Worm (Caenorhabditis elegans) whole organism, L4 larva: ENCODE results near the gene C24D10.49.
A peak's percentile ranks its signal among the peaks of the same experiment; 100 is the strongest.

Experiments
- F37D6.2 ChIP-seq: sonication (generic microtip); optimal IDR thresholded peaks from 2 replicates; lab custom pipeline; 2016; ENCODE audit warnings: mild to moderate bottlenecking, missing genetic modification characterization, missing compliant biosample characterization
- F44E2.7 ChIP-seq: fragments of 200-800 bp; sonication (Bioruptor generic); IDR thresholded peaks from 2 replicates; pipeline ENCODE4 v2.1.2; 2022; ENCODE audit warnings: missing genetic modification characterization, missing compliant biosample characterization
- R02D3.7 ChIP-seq: fragments of 150-350 bp; sonication (generic microtip); optimal IDR thresholded peaks from 3 replicates; lab custom pipeline; 2014; ENCODE audit warnings: missing biosample characterization, missing genetic modification characterization
- T20F7.1 ChIP-seq: fragments of 200-800 bp; sonication (Bioruptor generic); optimal IDR thresholded peaks from 2 replicates; lab custom pipeline; 2018; ENCODE audit warnings: mild to moderate bottlenecking, missing genetic modification characterization, missing compliant biosample characterization
- T26A8.4 ChIP-seq: fragments of 200-800 bp; sonication (Bioruptor generic); IDR thresholded peaks from 2 replicates; pipeline ENCODE4 v1.3.6; 2022; ENCODE audit warnings: missing genetic modification characterization, missing compliant biosample characterization
- Y105C5A.15 ChIP-seq: fragments of 200-800 bp; sonication (Bioruptor generic); IDR thresholded peaks from 2 replicates; pipeline ENCODE4 v1.3.6; 2022; ENCODE audit warnings: missing genetic modification characterization, missing compliant biosample characterization
- Y75B8A.6 ChIP-seq: fragments of 200-800 bp; sonication (Bioruptor generic); IDR thresholded peaks from 2 replicates; pipeline ENCODE4 v1.3.6; 2022; ENCODE audit warnings: missing genetic modification reagents, missing genetic modification characterization, missing compliant biosample characterization
- ZK337.2 ChIP-seq: fragments of 200-800 bp; sonication (Bioruptor generic); IDR thresholded peaks from 2 replicates; pipeline ENCODE4 v1.3.6; 2022; ENCODE audit warnings: missing genetic modification reagents, missing genetic modification characterization, missing compliant biosample characterization
- ZK546.5 ChIP-seq, 2 experiments: sonication (generic microtip); optimal IDR thresholded peaks; 2 replicates each; lab custom pipeline; 2017; ENCODE audit warnings: missing biosample characterization in 2 of 2, missing genetic modification characterization in 2 of 2
- aha-1 ChIP-seq: fragments of 150-350 bp; peaks from one replicate; lab custom pipeline; 2014; ENCODE audit warnings: missing biosample characterization, missing genetic modification characterization
- arid-1 ChIP-seq: fragments of 200-800 bp; sonication (Bioruptor generic); conservative IDR thresholded peaks from 2 replicates; pipeline ENCODE4 v1.3.6; 2022; ENCODE audit warnings: missing genetic modification reagents, missing genetic modification characterization, missing compliant biosample characterization
- ceh-20 ChIP-seq: fragments of 200-800 bp; sonication (Bioruptor generic); IDR thresholded peaks from 2 replicates; pipeline ENCODE4 v1.3.6; 2022; ENCODE audit warnings: missing genetic modification reagents, missing genetic modification characterization, missing compliant biosample characterization
- ceh-32 ChIP-seq: sonication (generic microtip); optimal IDR thresholded peaks from 2 replicates; lab custom pipeline; 2016; ENCODE audit warnings: mild to moderate bottlenecking, missing genetic modification characterization, missing compliant biosample characterization; ENCODE audit not compliant: poor library complexity
- ceh-62 ChIP-seq: sonication (generic microtip); optimal IDR thresholded peaks from 2 replicates; lab custom pipeline; 2017; ENCODE audit warnings: missing biosample characterization, missing genetic modification characterization
- ceh-82 ChIP-seq: sonication (generic microtip); optimal IDR thresholded peaks from 2 replicates; lab custom pipeline; 2017; ENCODE audit warnings: missing biosample characterization, missing genetic modification characterization
- ctbp-1 ChIP-seq: fragments of 200-800 bp; sonication (Bioruptor generic); IDR thresholded peaks from 2 replicates; pipeline ENCODE4 v1.3.6; 2022; ENCODE audit warnings: missing genetic modification reagents, missing genetic modification characterization, missing compliant biosample characterization
- daf-12 ChIP-seq: fragments of 150-350 bp; optimal IDR thresholded peaks from 2 replicates; lab custom pipeline; 2014; ENCODE audit warnings: missing biosample characterization, missing genetic modification reagents, missing genetic modification characterization
- daf-16 ChIP-seq, 3 experiments: sonication (generic microtip); optimal IDR thresholded peaks; 2 replicates each; lab custom pipeline; 2016 to 2017; ENCODE audit warnings: missing genetic modification characterization in 3 of 3, missing genetic modification reagents in 3 of 3, mild to moderate bottlenecking in 2 of 3, missing compliant biosample characterization in 2 of 3, missing biosample characterization in 1 of 3, moderate library complexity in 1 of 3
- daf-8 ChIP-seq: fragments of 200-800 bp; sonication (Bioruptor generic); IDR thresholded peaks from 2 replicates; pipeline ENCODE4 v1.3.6; 2022; ENCODE audit warnings: missing genetic modification characterization, missing compliant biosample characterization
- dmd-9 ChIP-seq: fragments of 200-800 bp; sonication (Bioruptor generic); IDR thresholded peaks from 2 replicates; pipeline ENCODE4 v1.3.6; 2022; ENCODE audit warnings: missing genetic modification reagents, missing genetic modification characterization, missing compliant biosample characterization
- dpl-1 ChIP-seq: fragments of 150-350 bp; optimal IDR thresholded peaks from 2 replicates; lab custom pipeline; 2014; ENCODE audit warnings: missing biosample characterization, missing genetic modification reagents, missing genetic modification characterization
- dve-1 ChIP-seq: sonication (generic microtip); optimal IDR thresholded peaks from 2 replicates; lab custom pipeline; 2017; ENCODE audit warnings: antibody characterized with exemption, mild to moderate bottlenecking, missing genetic modification characterization, missing compliant biosample characterization; ENCODE audit not compliant: insufficient read depth
- egl-27 ChIP-seq: sonication (generic microtip); optimal IDR thresholded peaks from 3 replicates; lab custom pipeline; 2017; ENCODE audit warnings: missing biosample characterization, missing genetic modification reagents, missing genetic modification characterization
- gei-8 ChIP-seq: fragments of 200-800 bp; sonication (Bioruptor generic); optimal IDR thresholded peaks from 2 replicates; lab custom pipeline; 2018; ENCODE audit warnings: mild to moderate bottlenecking, missing genetic modification characterization, missing compliant biosample characterization
- hif-1 ChIP-seq, 2 experiments: sonication (generic microtip); optimal IDR thresholded peaks; 2 replicates each; lab custom pipeline; 2016 to 2017; ENCODE audit warnings: missing compliant biosample characterization in 2 of 2, missing genetic modification characterization in 2 of 2, missing genetic modification reagents in 2 of 2, missing genotype in 2 of 2, mild to moderate bottlenecking in 1 of 2
- hlh-11 ChIP-seq: fragments of 200-800 bp; sonication (Bioruptor generic); optimal IDR thresholded peaks from 2 replicates; lab custom pipeline; 2018; ENCODE audit warnings: mild to moderate bottlenecking, missing genetic modification characterization, missing compliant biosample characterization
- lin-1 ChIP-seq: fragments of 200-800 bp; sonication (Bioruptor generic); IDR thresholded peaks from 2 replicates; pipeline ENCODE4 v1.3.6; 2022; ENCODE audit warnings: missing genetic modification reagents, missing genetic modification characterization, missing compliant biosample characterization
- lin-13 ChIP-seq: fragments of 150-350 bp; optimal IDR thresholded peaks from 2 replicates; lab custom pipeline; 2014; ENCODE audit warnings: missing biosample characterization, missing genetic modification reagents, missing genetic modification characterization
- lin-38 ChIP-seq: fragments of 200-800 bp; sonication (Bioruptor generic); IDR thresholded peaks from 2 replicates; pipeline ENCODE4 v1.3.6; 2022; ENCODE audit warnings: missing genetic modification reagents, missing genetic modification characterization, missing compliant biosample characterization
- lin-39 ChIP-seq: fragments of 150-350 bp; optimal IDR thresholded peaks from 2 replicates; lab custom pipeline; 2014; ENCODE audit warnings: missing biosample characterization, missing genetic modification reagents, missing genetic modification characterization
- lir-3 ChIP-seq: sonication (generic microtip); optimal IDR thresholded peaks from 2 replicates; lab custom pipeline; 2016; ENCODE audit warnings: mild to moderate bottlenecking, missing genetic modification characterization, missing compliant biosample characterization
- lsy-2 ChIP-seq, 2 experiments: fragments of 150-350 bp in 1 of 2; sonication (generic microtip) in 1 of 2; optimal IDR thresholded peaks; 2 replicates each; lab custom pipeline; 2014 to 2017; ENCODE audit warnings: missing biosample characterization in 2 of 2, missing genetic modification characterization in 2 of 2
- madf-5 ChIP-seq, 2 experiments: fragments of 200-800 bp; sonication (Bioruptor generic); IDR thresholded peaks; 2 replicates each; pipeline ENCODE4 v1.3.6; 2022; ENCODE audit warnings: missing compliant biosample characterization in 2 of 2, missing genetic modification characterization in 2 of 2
- mep-1 ChIP-seq: fragments of 150-350 bp; sonication (generic microtip); optimal IDR thresholded peaks from 3 replicates; lab custom pipeline; 2014; ENCODE audit warnings: missing biosample characterization, missing genetic modification characterization
- mes-2 ChIP-seq: sonication (generic microtip); optimal IDR thresholded peaks from 2 replicates; lab custom pipeline; 2016; ENCODE audit warnings: missing genotype, mild to moderate bottlenecking, missing genetic modification characterization, missing compliant biosample characterization; ENCODE audit not compliant: poor library complexity, severe bottlenecking
- nhr-10 ChIP-seq: fragments of 150-350 bp; optimal IDR thresholded peaks from 2 replicates; lab custom pipeline; 2014; ENCODE audit warnings: missing biosample characterization, missing genetic modification characterization
- nhr-25 ChIP-seq: sonication (generic microtip); optimal IDR thresholded peaks from 2 replicates; lab custom pipeline; 2017; ENCODE audit warnings: missing genetic modification characterization, mild to moderate bottlenecking, missing compliant biosample characterization, antibody characterized with exemption, moderate library complexity, borderline replicate concordance; ENCODE audit not compliant: insufficient read depth
- nhr-28 ChIP-seq: fragments of 150-350 bp; optimal IDR thresholded peaks from 2 replicates; lab custom pipeline; 2014; ENCODE audit warnings: missing biosample characterization, missing genetic modification characterization
- nhr-41 ChIP-seq: fragments of 200-800 bp; sonication (Bioruptor generic); IDR thresholded peaks from 2 replicates; pipeline ENCODE4 v1.3.6; 2022; ENCODE audit warnings: missing genetic modification reagents, missing genetic modification characterization, missing compliant biosample characterization
- nhr-6 ChIP-seq: fragments of 150-350 bp; optimal IDR thresholded peaks from 2 replicates; lab custom pipeline; 2014; ENCODE audit warnings: missing biosample characterization, missing genetic modification characterization
- nhr-76 ChIP-seq: fragments of 150-350 bp; optimal IDR thresholded peaks from 2 replicates; lab custom pipeline; 2014; ENCODE audit warnings: missing biosample characterization, missing genetic modification characterization
- saeg-2 ChIP-seq: fragments of 200-800 bp; sonication (Bioruptor generic); IDR thresholded peaks from 2 replicates; pipeline ENCODE4 v1.3.6; 2022; ENCODE audit warnings: missing genetic modification reagents, missing genetic modification characterization, missing compliant biosample characterization
- snpc-1.2 ChIP-seq: fragments of 200-800 bp; sonication (Bioruptor generic); IDR thresholded peaks from 2 replicates; pipeline ENCODE4 v1.3.6; 2022; ENCODE audit warnings: missing genetic modification reagents, missing genetic modification characterization, missing compliant biosample characterization
- snpc-4 ChIP-seq: fragments of 150-350 bp; optimal IDR thresholded peaks from 2 replicates; lab custom pipeline; 2014; ENCODE audit warnings: missing biosample characterization, missing genetic modification characterization
- spr-3 ChIP-seq: fragments of 200-800 bp; sonication (Bioruptor generic); optimal IDR thresholded peaks from 2 replicates; lab custom pipeline; 2018; ENCODE audit warnings: mild to moderate bottlenecking, missing genetic modification characterization, missing compliant biosample characterization
- unc-130 ChIP-seq: sonication (generic microtip); optimal IDR thresholded peaks from 2 replicates; lab custom pipeline; 2016; ENCODE audit warnings: missing genetic modification reagents, missing genetic modification characterization, missing compliant biosample characterization
- unc-62 ChIP-seq, 3 experiments: fragments of 150-350 bp in 1 of 3; sonication (generic microtip); optimal IDR thresholded peaks in 2 of 3; peaks in 1 of 3; 1 replicate in 1 of 3; 2 replicates in 2 of 3; lab custom pipeline; 2014 to 2017; ENCODE audit warnings: missing biosample characterization in 3 of 3, missing genetic modification characterization in 3 of 3, missing genetic modification reagents in 3 of 3, missing genotype in 1 of 3
- vab-7 ChIP-seq: fragments of 200-800 bp; sonication (Bioruptor generic); IDR thresholded peaks from 2 replicates; pipeline ENCODE4 v1.3.6; 2022; ENCODE audit warnings: missing genetic modification reagents, missing genetic modification characterization, missing compliant biosample characterization
- zfp-2 ChIP-seq: sonication (generic microtip); optimal IDR thresholded peaks from 2 replicates; lab custom pipeline; 2016; ENCODE audit warnings: mild to moderate bottlenecking, missing genetic modification characterization, missing compliant biosample characterization
- zip-2 ChIP-seq: fragments of 150-350 bp; optimal IDR thresholded peaks from 2 replicates; lab custom pipeline; 2014; ENCODE audit warnings: missing biosample characterization, missing genetic modification characterization

The C24D10.49 gene

ce11 chrIV:5183755-5184166 is 26.6 kb upstream of the C24D10.49 start, which contains the start of gene W03F8.4:
W03F8.4 (plus strand) TSS chrIV:5184123.
- TF ChIP-seq ceh-62 (tag; lab: Kevin White, UChicago) (no peak), snpc-4 (peak; percentile 54), lir-3 (no peak), nhr-6 (tag; lab: Kevin White, UChicago) (peak; percentile 81), T26A8.4 (peak; percentile 96), F37D6.2 (peak; percentile 83), ZK546.5 (tag; optimal IDR thresholded peaks at IDR 0.05; lab: Kevin White, UChicago) (no peak), spr-3 (GFP tag; lab: Kevin White, UChicago) (peak; percentile 65), lin-1 (peak; percentile 91), hlh-11 (tag; lab: Kevin White, UChicago) (peak; percentile 92), vab-7 (GFP tag; lab: Robert Waterston, UW) (0 out of 2 replicates have a peak, but pooled peaks have one; percentile 11), hif-1 (tag; optimal IDR thresholded peaks at IDR 0.05; lab: Kevin White, UChicago) (peak; percentile 29 to 72), madf-5 (GFP tag; IDR thresholded peaks at IDR 0.05; lab: Robert Waterston, UW) (no peak), zip-2 (tag; lab: Kevin White, UChicago) (peak; percentile 49), nhr-10 (tag; lab: Kevin White, UChicago) (no peak), daf-12 (tag; lab: Kevin White, UChicago) (no peak), unc-130 (GFP tag; lab: Kevin White, UChicago) (peak; percentile 51), ctbp-1 (GFP tag; lab: Robert Waterston, UW) (peak; percentile 83), zfp-2 (peak; percentile 47), lin-13 (peak; percentile 85), lsy-2 (tag; optimal IDR thresholded peaks at IDR 0.05; lab: Kevin White, UChicago) (peak; percentile 61 to 95), T20F7.1 (GFP tag; lab: Kevin White, UChicago) (peak; percentile 81), mep-1 (tag; lab: Kevin White, UChicago) (peak; percentile 95), unc-62 (GFP tag; optimal IDR thresholded peaks at IDR 0.05 in 1 of 2; lab: Kevin White, UChicago) (peak in 1 of 2 experiments; percentile 86), unc-62 (tag; optimal IDR thresholded peaks at IDR 0.05; lab: Kevin White, UChicago) (no peak), nhr-25 (tag; lab: Kevin White, UChicago) (peak; percentile 93), arid-1 (GFP tag; lab: Robert Waterston, UW) (peak; percentile 86; the same call in 1 of the 2 replicates), F44E2.7 (no peak), aha-1 (peak; percentile 97), Y75B8A.6 (no peak), dve-1 (tag; lab: Kevin White, UChicago) (no peak), dpl-1 (peak; percentile 99), ceh-82 (tag; lab: Kevin White, UChicago) (no peak), daf-8 (GFP tag; lab: Robert Waterston, UW) (no peak), nhr-41 (GFP tag; lab: Robert Waterston, UW) (no peak), gei-8 (no peak), snpc-1.2 (GFP tag; lab: Robert Waterston, UW) (peak; percentile 97), lin-38 (peak; percentile 92), ceh-20 (GFP tag; lab: Robert Waterston, UW) (peak; percentile 90), egl-27 (tag; lab: Kevin White, UChicago) (no peak), saeg-2 (GFP tag; lab: Robert Waterston, UW) (peak; percentile 73; the same call in 1 of the 2 replicates), nhr-28 (tag; lab: Kevin White, UChicago) (peak; percentile 80), R02D3.7 (tag; lab: Kevin White, UChicago) (no peak), ceh-32 (tag; lab: Kevin White, UChicago) (no peak), mes-2 (tag; lab: Kevin White, UChicago) (peak; percentile 95), Y105C5A.15 (GFP tag; lab: Robert Waterston, UW) (no peak), dmd-9 (no peak), ZK337.2 (GFP tag; lab: Robert Waterston, UW) (peak; percentile 71; the same call in 1 of the 2 replicates), nhr-76 (tag; lab: Kevin White, UChicago) (no peak), daf-16 (GFP tag; optimal IDR thresholded peaks at IDR 0.05; lab: Kevin White, UChicago) (peak; percentile 43 to 98), daf-16 (tag; optimal IDR thresholded peaks at IDR 0.05; lab: Kevin White, UChicago) (peak; percentile 93), lin-39 (tag; lab: Kevin White, UChicago) (no peak)
